Worm (Caenorhabditis elegans): ENCODE measurements around the gene chil-1.

DNA sequence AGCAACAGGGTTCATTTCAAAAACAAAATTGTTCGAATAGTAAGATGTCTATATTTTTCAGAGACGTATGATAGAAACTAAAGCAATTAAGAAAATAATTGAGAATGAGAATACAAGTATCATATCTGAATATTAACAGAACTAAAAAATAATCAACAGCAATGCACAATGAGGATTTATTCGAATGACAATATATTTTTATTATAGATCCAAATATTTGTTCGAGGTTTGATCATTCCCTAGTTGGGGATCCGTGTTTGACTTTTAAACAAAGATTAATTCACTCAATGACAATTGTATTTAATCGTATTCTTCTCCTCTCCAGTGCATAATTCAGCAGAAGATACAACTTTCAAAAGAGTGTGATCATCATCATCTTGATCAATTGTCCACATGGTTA, 4.1 kb downstream of the chil-1 start, which contains the start of gene C08H9.18:
- no peak for TF ChIP-seq mab-5 (tag; optimal IDR thresholded peaks at IDR 0.05)
- no peak for TF ChIP-seq pha-4 (tag; optimal IDR thresholded peaks at IDR 0.05)
- no peak for TF ChIP-seq nhr-28 (tag; optimal IDR thresholded peaks at IDR 0.05)
- TF ChIP-seq tbx-8 (GFP tag; optimal IDR thresholded peaks at IDR 0.05), result no peak
- no peak for TF ChIP-seq flh-1 (GFP tag; optimal IDR thresholded peaks at IDR 0.05)
- TF ChIP-seq ztf-11 (tag; optimal IDR thresholded peaks at IDR 0.05), result no peak
- TF ChIP-seq elt-1 (tag; optimal IDR thresholded peaks at IDR 0.05; ENCODE audit: borderline replicate concordance, insufficient read depth), result no peak
- no peak for TF ChIP-seq snpc-4 (tag; optimal IDR thresholded peaks at IDR 0.05)
- no peak for TF ChIP-seq sptf-1 (tag; optimal IDR thresholded peaks at IDR 0.05)
- TF ChIP-seq mep-1 (tag; optimal IDR thresholded peaks at IDR 0.05), result no peak
